Worm (Caenorhabditis elegans): ENCODE data around the gene emb-4.

Gene emb-4

DNA sequence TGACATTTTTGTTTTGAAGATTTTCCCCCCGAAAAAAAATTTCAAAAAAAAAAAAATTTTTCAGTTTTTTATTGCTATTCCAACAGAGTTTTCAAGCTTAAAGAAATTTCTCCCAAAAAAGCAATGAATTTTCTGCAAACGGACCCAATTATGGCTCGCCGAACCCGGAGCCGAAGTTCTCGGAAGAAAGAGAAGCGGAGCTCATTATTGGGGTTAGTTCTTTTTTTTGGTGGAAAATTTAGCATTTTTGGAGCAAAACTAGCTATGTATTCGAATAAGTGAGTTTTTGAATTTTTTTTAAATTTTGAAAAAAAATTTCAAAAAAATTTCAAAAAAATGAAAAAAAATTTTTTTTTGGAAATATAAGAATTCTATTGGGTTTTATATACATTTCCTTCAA, 75.1 kb downstream of the emb-4 start, which contains the start of gene ncs-5:
TSS of gene ncs-5 (plus strand) at position 124 of the 400 bp plus-strand sequence.
- TF ChIP-seq nhr-11 (tag; optimal IDR thresholded peaks at IDR 0.05), result no peak
- TF ChIP-seq lin-13 (GFP tag; optimal IDR thresholded peaks at IDR 0.05), result no peak
- no peak for TF ChIP-seq sma-9 (GFP tag; optimal IDR thresholded peaks at IDR 0.05)
- TF ChIP-seq sma-9 (tag; optimal IDR thresholded peaks at IDR 0.05), result no peak
- no peak for TF ChIP-seq mbf-1 (tag; optimal IDR thresholded peaks at IDR 0.05)
- TF ChIP-seq nhr-23 (tag; optimal IDR thresholded peaks at IDR 0.05), result no peak

DNA sequence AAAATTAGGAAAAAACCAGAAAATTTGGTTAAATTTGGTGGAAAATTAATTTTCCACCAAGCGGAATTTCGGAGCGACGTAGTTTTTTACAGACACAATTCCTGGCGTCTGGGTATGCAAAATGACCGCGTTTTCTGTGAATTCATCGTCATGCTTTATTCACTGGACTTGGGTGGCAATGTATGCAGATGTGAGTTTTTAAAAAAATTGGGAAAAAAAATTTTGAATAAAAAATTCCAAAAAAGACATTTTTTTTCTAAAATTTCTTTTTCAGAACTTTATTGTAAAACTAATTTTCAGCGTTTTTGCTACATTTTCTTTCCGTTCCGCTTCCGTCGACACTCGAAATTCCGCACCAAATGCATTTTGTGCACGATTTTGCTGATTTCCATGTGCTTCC, 83.4 kb downstream of the emb-4 start, which contains the start of gene C54E10.7:
TSS of gene C54E10.7 (plus strand) at position 301 of the 400 bp plus-strand sequence.
- TF ChIP-seq nhr-77 (tag; optimal IDR thresholded peaks at IDR 0.05) (no peak), mbf-1 (tag; optimal IDR thresholded peaks at IDR 0.05) (no peak), peb-1 (tag; optimal IDR thresholded peaks at IDR 0.05) (no peak), ztf-4 (tag; optimal IDR thresholded peaks at IDR 0.05) (no peak), mdl-1 (tag; optimal IDR thresholded peaks at IDR 0.05) (no peak), egl-27 (tag; optimal IDR thresholded peaks at IDR 0.05) (no peak), C34F6.9 (tag; optimal IDR thresholded peaks at IDR 0.05) (no peak), unc-62 (GFP tag; optimal IDR thresholded peaks at IDR 0.05) (no peak), nhr-6 (tag; optimal IDR thresholded peaks at IDR 0.05) (no peak), lsy-2 (tag; optimal IDR thresholded peaks at IDR 0.05) (no peak), nhr-129 (tag; optimal IDR thresholded peaks at IDR 0.05) (no peak), ztf-1 (GFP tag; conservative IDR thresholded peaks at IDR 0.05) (no peak), sma-9 (GFP tag; optimal IDR thresholded peaks at IDR 0.05) (no peak), sma-9 (tag; optimal IDR thresholded peaks at IDR 0.05) (no peak), aly-2 (tag; optimal IDR thresholded peaks at IDR 0.05) (no peak), fos-1 (tag; optimal IDR thresholded peaks at IDR 0.05) (no peak), crh-2 (tag; optimal IDR thresholded peaks at IDR 0.05) (no peak), nhr-12 (tag; optimal IDR thresholded peaks at IDR 0.05) (no peak), nhr-11 (tag; optimal IDR thresholded peaks at IDR 0.05) (no peak), sma-3 (GFP tag; optimal IDR thresholded peaks at IDR 0.05) (no peak)

DNA sequence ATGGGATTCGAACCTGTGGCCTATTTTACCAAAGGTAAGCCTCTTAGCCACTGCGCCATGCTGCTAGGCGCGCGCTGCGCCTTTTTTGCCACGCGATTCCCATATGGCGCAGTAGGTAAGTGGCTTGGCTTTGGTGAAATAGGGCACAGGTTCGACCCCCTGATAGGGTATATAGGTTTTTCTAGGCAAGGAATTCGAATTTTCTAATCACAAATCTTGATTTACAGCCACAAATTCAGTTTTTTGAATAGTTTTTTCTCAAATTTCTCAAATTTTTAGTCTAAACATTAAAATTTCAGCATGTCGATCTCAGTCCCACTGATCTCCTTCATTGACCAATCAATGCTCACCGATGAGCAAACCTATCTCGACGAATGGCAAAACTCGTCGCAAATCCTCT, 84.1 kb downstream of the emb-4 start, which contains the start of gene C54E10.3:
TSS of gene C54E10.3 (plus strand) at position 301 of the 400 bp plus-strand sequence.
- no peak for TF ChIP-seq nhr-11 (tag; optimal IDR thresholded peaks at IDR 0.05)
- TF ChIP-seq crh-2 (tag; optimal IDR thresholded peaks at IDR 0.05), result no peak
- no peak for TF ChIP-seq nhr-129 (tag; optimal IDR thresholded peaks at IDR 0.05)
- TF ChIP-seq R02D3.7 (tag; optimal IDR thresholded peaks at IDR 0.05), result no peak
- no peak for TF ChIP-seq elt-1 (tag; optimal IDR thresholded peaks at IDR 0.05)
- no peak for TF ChIP-seq ZK546.5 (tag; optimal IDR thresholded peaks at IDR 0.05)
- no peak for TF ChIP-seq ceh-16 (tag; optimal IDR thresholded peaks at IDR 0.05)
- TF ChIP-seq dmd-4 (tag; optimal IDR thresholded peaks at IDR 0.05), result no peak
- no peak for TF ChIP-seq sem-4 (tag; optimal IDR thresholded peaks at IDR 0.05)
- TF ChIP-seq C34F6.9 (tag; optimal IDR thresholded peaks at IDR 0.05), result no peak
- no peak for TF ChIP-seq egl-27 (tag; optimal IDR thresholded peaks at IDR 0.05)
- TF ChIP-seq ztf-1 (GFP tag; conservative IDR thresholded peaks at IDR 0.05), result no peak
- TF ChIP-seq nhr-12 (tag; optimal IDR thresholded peaks at IDR 0.05), result no peak
- no peak for TF ChIP-seq nhr-25 (tag; optimal IDR thresholded peaks at IDR 0.05)
- TF ChIP-seq nhr-10 (tag; optimal IDR thresholded peaks at IDR 0.05), result no peak
- TF ChIP-seq sma-3 (GFP tag; optimal IDR thresholded peaks at IDR 0.05), result no peak
- TF ChIP-seq mdl-1 (tag; optimal IDR thresholded peaks at IDR 0.05), result no peak

Data from whole organism, L2 larva.